Worm (Caenorhabditis elegans) whole organism, L4 larva: Measurements from ENCODE around the gene got-2.2.

Source experiments
- Y48G9A.11 ChIP-seq: fragments of 200-800 bp; sonication (Bioruptor generic); IDR thresholded peaks from 2 replicates; pipeline ENCODE4 v1.3.6; 2022; ENCODE audit warnings: missing genetic modification reagents, missing genetic modification characterization, missing compliant biosample characterization
- Y5F2A.4 ChIP-seq: fragments of 200-800 bp; sonication (Bioruptor generic); optimal IDR thresholded peaks from 2 replicates; lab custom pipeline; 2018; ENCODE audit warnings: mild to moderate bottlenecking, missing genetic modification characterization, missing compliant biosample characterization
- arid-1 ChIP-seq: fragments of 200-800 bp; sonication (Bioruptor generic); conservative IDR thresholded peaks from 2 replicates; pipeline ENCODE4 v1.3.6; 2022; ENCODE audit warnings: missing genetic modification reagents, missing genetic modification characterization, missing compliant biosample characterization
- dmd-6 ChIP-seq: fragments of 200-800 bp; sonication (Bioruptor generic); IDR thresholded peaks from 2 replicates; pipeline ENCODE4 v1.3.6; 2022; ENCODE audit warnings: missing genetic modification reagents, missing genetic modification characterization, missing compliant biosample characterization
- duxl-1 ChIP-seq: sonication (generic microtip); optimal IDR thresholded peaks from 2 replicates; lab custom pipeline; 2016; ENCODE audit warnings: mild to moderate bottlenecking, missing genetic modification characterization, moderate library complexity, missing compliant biosample characterization; ENCODE audit not compliant: poor library complexity
- egl-27 ChIP-seq: sonication (generic microtip); optimal IDR thresholded peaks from 3 replicates; lab custom pipeline; 2017; ENCODE audit warnings: missing biosample characterization, missing genetic modification reagents, missing genetic modification characterization
- lin-29 ChIP-seq: fragments of 200-800 bp; sonication (Bioruptor generic); IDR thresholded peaks from 2 replicates; pipeline ENCODE4 v1.3.6; 2022; ENCODE audit warnings: missing genetic modification reagents, missing genetic modification characterization, missing compliant biosample characterization
- nhr-237 ChIP-seq: sonication (generic microtip); optimal IDR thresholded peaks from 2 replicates; lab custom pipeline; 2017; ENCODE audit warnings: missing biosample characterization, missing genetic modification characterization
- nhr-77 ChIP-seq: fragments of 150-350 bp; optimal IDR thresholded peaks from 2 replicates; lab custom pipeline; 2014; ENCODE audit warnings: missing biosample characterization, missing genetic modification characterization
- snpc-4 ChIP-seq: fragments of 150-350 bp; optimal IDR thresholded peaks from 2 replicates; lab custom pipeline; 2014; ENCODE audit warnings: missing biosample characterization, missing genetic modification characterization
- tag-97 ChIP-seq: fragments of 200-800 bp; sonication (Bioruptor generic); IDR thresholded peaks from 2 replicates; pipeline ENCODE4 v1.3.6; 2022; ENCODE audit warnings: missing genetic modification characterization, missing compliant biosample characterization
- unc-130 ChIP-seq: sonication (generic microtip); optimal IDR thresholded peaks from 2 replicates; lab custom pipeline; 2016; ENCODE audit warnings: missing genetic modification reagents, missing genetic modification characterization, missing compliant biosample characterization
- zag-1 ChIP-seq: fragments of 150-350 bp; optimal IDR thresholded peaks from 2 replicates; lab custom pipeline; 2014; ENCODE audit warnings: missing biosample characterization, missing genetic modification characterization

ce11 chrX:6194191-6194724 lies 46.5 kb upstream of the got-2.2 start, which contains the start of gene ceh-54:
- TF ChIP-seq unc-130 (GFP tag; lab: Kevin White, UChicago) (no peak), lin-29 (no peak), nhr-77 (tag; lab: Kevin White, UChicago) (no peak), zag-1 (tag; lab: Kevin White, UChicago) (no peak), Y5F2A.4 (GFP tag; lab: Kevin White, UChicago) (no peak), snpc-4 (tag; lab: Kevin White, UChicago) (no peak), duxl-1 (tag; lab: Kevin White, UChicago) (no peak), Y48G9A.11 (GFP tag; lab: Robert Waterston, UW) (no peak), nhr-237 (tag; lab: Kevin White, UChicago) (no peak), tag-97 (no peak), arid-1 (no peak), dmd-6 (GFP tag; lab: Robert Waterston, UW) (no peak), egl-27 (tag; lab: Kevin White, UChicago) (no peak)
